Fruit fly (Drosophila melanogaster): ENCODE results near the gene Trf.
A peak's percentile ranks its signal among the peaks of the same experiment; 100 is the strongest.

dm6 chr2L:8034734-8035133 lies 38.0 kb upstream of the Trf start:
- TF ChIP-seq CG17806 (tag; optimal IDR thresholded peaks at IDR 0.05), result peak; percentile 53
- peak; percentile 8 for TF ChIP-seq gl (tag; optimal IDR thresholded peaks at IDR 0.05)
- TF ChIP-seq EcR (GFP tag; optimal IDR thresholded peaks at IDR 0.05), result no peak
- no peak for TF ChIP-seq D1 (tag; optimal IDR thresholded peaks at IDR 0.05)
- TF ChIP-seq CG8159 (tag; optimal IDR thresholded peaks at IDR 0.05), result peak; percentile 52
- peak; percentile 57 for TF ChIP-seq CG15710 (tag; optimal IDR thresholded peaks at IDR 0.05)
- no peak for TF ChIP-seq CG13204 (GFP tag; optimal IDR thresholded peaks at IDR 0.05)
- TF ChIP-seq fd96Ca (GFP tag; IDR thresholded peaks at IDR 0.05), result peak; percentile 75
- peak; percentile 18 for TF ChIP-seq Pif1B (GFP tag; optimal IDR thresholded peaks at IDR 0.05)
- TF ChIP-seq CG8301 (tag; optimal IDR thresholded peaks at IDR 0.05), result peak; percentile 77

Measured in whole organism, pupa.